Worm (Caenorhabditis elegans) whole organism, mixed stage, embryonic: ENCODE measurements around the gene clec-182.

Source experiments
- blmp-1 ChIP-seq: fragments of 150-350 bp; optimal IDR thresholded peaks from 2 replicates; lab custom pipeline; 2014; ENCODE audit warnings: missing biosample characterization, missing genetic modification characterization
- ceh-39 ChIP-seq: fragments of 150-350 bp; optimal IDR thresholded peaks from 2 replicates; lab custom pipeline; 2014; ENCODE audit warnings: missing biosample characterization, missing genetic modification characterization
- mep-1 ChIP-seq: fragments of 150-350 bp; optimal IDR thresholded peaks from 2 replicates; lab custom pipeline; 2017; ENCODE audit warnings: missing biosample characterization, missing genetic modification reagents, missing genetic modification characterization, inconsistent platforms
- nhr-237 ChIP-seq: fragments of 150-350 bp; optimal IDR thresholded peaks from 2 replicates; lab custom pipeline; 2014; ENCODE audit warnings: missing biosample characterization, missing genetic modification characterization
- ztf-11 ChIP-seq: fragments of 150-350 bp; optimal IDR thresholded peaks from 2 replicates; lab custom pipeline; 2014; ENCODE audit warnings: missing biosample characterization, missing genetic modification characterization

DNA sequence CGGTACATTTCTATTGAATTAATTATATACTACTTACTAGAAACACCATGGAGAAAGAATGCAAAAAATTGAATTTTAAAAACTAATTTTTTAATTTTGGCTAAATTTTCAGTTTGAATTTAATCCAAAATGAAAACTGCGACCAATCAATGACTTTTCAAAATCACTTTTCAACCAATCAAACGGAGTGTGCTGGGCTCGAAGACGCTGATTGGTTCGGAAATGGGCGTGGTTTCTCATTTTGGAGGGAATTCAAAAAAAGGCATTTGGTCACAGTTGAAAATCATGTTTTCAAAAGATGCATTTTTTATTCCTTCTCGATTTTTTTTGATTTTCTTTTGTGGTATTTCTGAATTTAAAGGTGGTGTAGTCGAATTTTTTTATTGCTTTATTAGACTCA, 49.2 kb downstream of the clec-182 start:
- TF ChIP-seq ztf-11 (tag; lab: Kevin White, UChicago) (no peak), mep-1 (tag; lab: Kevin White, UChicago) (no peak), ceh-39 (tag; lab: Kevin White, UChicago) (no peak), nhr-237 (tag; lab: Kevin White, UChicago) (no peak), blmp-1 (no peak)
